Fruit fly (Drosophila melanogaster) whole organism, embryonic: ENCODE results near the gene nmdyn-D6.

Experiments
- Ada2b ChIP-seq: fragments of 200-800 bp; sonication (Bioruptor generic); IDR thresholded peaks from 2 replicates; pipeline ENCODE4 v1.3.6; 2022; ENCODE audit warnings: missing biosample characterization, missing genetic modification characterization
- Atf-2 ChIP-seq: fragments of 200-800 bp; sonication (Bioruptor generic); optimal IDR thresholded peaks from 2 replicates; lab custom pipeline; 2016; ENCODE audit warnings: missing biosample characterization, missing genetic modification characterization
- BtbVII ChIP-seq: fragments of 200-800 bp; sonication (Bioruptor generic); optimal IDR thresholded peaks from 3 replicates; lab custom pipeline; 2017; ENCODE audit warnings: missing biosample characterization, mild to moderate bottlenecking, missing genetic modification characterization
- Bteb2 ChIP-seq: fragments of 200-800 bp; sonication (Bioruptor generic); optimal IDR thresholded peaks from 2 replicates; lab custom pipeline; 2016; ENCODE audit warnings: missing biosample characterization, missing genetic modification characterization
- CG11504 ChIP-seq: fragments of 200-800 bp; sonication (Bioruptor generic); optimal IDR thresholded peaks from 3 replicates; lab custom pipeline; 2019; ENCODE audit warnings: missing biosample characterization, mild to moderate bottlenecking, missing genetic modification characterization, moderate library complexity
- CG12155 ChIP-seq: fragments of 200-800 bp; sonication (Bioruptor generic); optimal IDR thresholded peaks from 3 replicates; lab custom pipeline; 2016; ENCODE audit warnings: missing biosample characterization, missing genetic modification characterization
- CG12391 ChIP-seq: fragments of 200-800 bp; sonication (Bioruptor generic); optimal IDR thresholded peaks from 3 replicates; lab custom pipeline; 2018; ENCODE audit warnings: missing biosample characterization, mild to moderate bottlenecking, missing genetic modification characterization, moderate library complexity
- CG13775 ChIP-seq: fragments of 200-800 bp; sonication (Bioruptor generic); optimal IDR thresholded peaks from 3 replicates; lab custom pipeline; 2017; ENCODE audit warnings: missing biosample characterization, mild to moderate bottlenecking, missing genetic modification characterization
- CG14050 ChIP-seq: fragments of 200-800 bp; sonication (Bioruptor generic); IDR thresholded peaks from 3 replicates; pipeline ENCODE4 v1.3.6; 2022; ENCODE audit warnings: missing biosample characterization, missing genetic modification characterization
- CG14441 ChIP-seq: fragments of 200-800 bp; sonication (Bioruptor generic); IDR thresholded peaks from 2 replicates; pipeline ENCODE4 v1.3.6; 2022; ENCODE audit warnings: missing biosample characterization, missing genetic modification characterization
- CG16813 ChIP-seq: fragments of 200-800 bp; sonication (Bioruptor generic); IDR thresholded peaks from 3 replicates; pipeline ENCODE4 v1.3.6; 2022; ENCODE audit warnings: missing biosample characterization, missing genetic modification characterization; ENCODE audit not compliant: partially characterized antibody
- CG17361 ChIP-seq: fragments of 200-800 bp; sonication (Bioruptor generic); IDR thresholded peaks from 3 replicates; pipeline ENCODE4 v1.3.6; 2022; ENCODE audit warnings: missing biosample characterization, missing genetic modification characterization
- CG17568 ChIP-seq: fragments of 200-800 bp; sonication (Bioruptor generic); optimal IDR thresholded peaks from 2 replicates; lab custom pipeline; 2018; ENCODE audit warnings: missing biosample characterization, mild to moderate bottlenecking, missing genetic modification characterization, moderate library complexity
- CG17829 ChIP-seq: fragments of 200-800 bp; optimal IDR thresholded peaks from 2 replicates; lab custom pipeline; 2019; ENCODE audit warnings: missing biosample characterization, mild to moderate bottlenecking, missing genetic modification characterization, moderate library complexity
- CG18476 ChIP-seq: fragments of 200-800 bp; sonication (Bioruptor generic); optimal IDR thresholded peaks from 2 replicates; lab custom pipeline; 2016; ENCODE audit warnings: missing biosample characterization, mild to moderate bottlenecking, missing genetic modification characterization
- CG4360 ChIP-seq: fragments of 200-800 bp; sonication (Bioruptor generic); IDR thresholded peaks from 2 replicates; pipeline ENCODE4 v1.3.6; 2022; ENCODE audit warnings: missing biosample characterization, missing genetic modification characterization
- CG4404 ChIP-seq: fragments of 200-800 bp; sonication (Bioruptor generic); IDR thresholded peaks from 2 replicates; pipeline ENCODE4 v1.3.6; 2022; ENCODE audit warnings: missing biosample characterization, missing genetic modification characterization
- CG4730 ChIP-seq: fragments of 200-800 bp; sonication (Bioruptor generic); IDR thresholded peaks from 2 replicates; pipeline ENCODE4 v1.3.6; 2022; ENCODE audit warnings: missing biosample characterization, missing genetic modification characterization
- CG6654 ChIP-seq: fragments of 200-800 bp; sonication (Bioruptor generic); optimal IDR thresholded peaks from 2 replicates; lab custom pipeline; 2017; ENCODE audit warnings: missing biosample characterization, mild to moderate bottlenecking, missing genetic modification characterization
- CG6854 ChIP-seq: fragments of 200-800 bp; sonication (Bioruptor generic); optimal IDR thresholded peaks from 3 replicates; lab custom pipeline; 2017; ENCODE audit warnings: missing biosample characterization, mild to moderate bottlenecking, missing genetic modification characterization
- ERR ChIP-seq: fragments of 200-800 bp; sonication (Bioruptor generic); optimal IDR thresholded peaks from 2 replicates; lab custom pipeline; 2016; ENCODE audit warnings: missing biosample characterization, missing genetic modification characterization
- Eip74EF ChIP-seq, 2 experiments: fragments of 200-800 bp in 1 of 2; fragments of >200 bp in 1 of 2; sonication (Bioruptor generic) in 1 of 2; optimal IDR thresholded peaks; 2 replicates each; lab custom pipeline; 2017 to 2019; ENCODE audit warnings: missing biosample characterization in 2 of 2, missing genetic modification characterization in 2 of 2, mild to moderate bottlenecking in 1 of 2, moderate library complexity in 1 of 2
- MTF-1 ChIP-seq: fragments of 200-800 bp; sonication (Bioruptor generic); optimal IDR thresholded peaks from 2 replicates; lab custom pipeline; 2018; ENCODE audit warnings: missing biosample characterization, mild to moderate bottlenecking, missing genetic modification characterization, borderline replicate concordance
- Optix ChIP-seq: fragments of 200-800 bp; sonication (Bioruptor generic); IDR thresholded peaks from 3 replicates; pipeline ENCODE4 v1.3.6; 2022; ENCODE audit warnings: missing biosample characterization, missing genetic modification characterization
- Ravus ChIP-seq: fragments of 200-800 bp; sonication (Bioruptor generic); IDR thresholded peaks from 2 replicates; pipeline ENCODE4 v1.3.6; 2022; ENCODE audit warnings: missing biosample characterization, missing genetic modification characterization
- Rx ChIP-seq: fragments of 200-800 bp; sonication (Bioruptor generic); IDR thresholded peaks from 2 replicates; pipeline ENCODE4 v1.3.6; 2022; ENCODE audit warnings: missing biosample characterization, missing genetic modification characterization
- Sry-β ChIP-seq: fragments of 200-800 bp; sonication (Bioruptor generic); optimal IDR thresholded peaks from 2 replicates; lab custom pipeline; 2018; ENCODE audit warnings: missing biosample characterization, mild to moderate bottlenecking, missing genetic modification characterization, moderate library complexity
- Sry-δ ChIP-seq: fragments of 200-800 bp; sonication (Bioruptor generic); optimal IDR thresholded peaks from 2 replicates; lab custom pipeline; 2016; ENCODE audit warnings: missing biosample characterization, missing genetic modification characterization
- ase ChIP-seq: fragments of 200-800 bp; sonication (Bioruptor generic); IDR thresholded peaks from 3 replicates; pipeline ENCODE4 v1.3.6; 2022; ENCODE audit warnings: missing biosample characterization, missing genetic modification characterization
- cad ChIP-seq: fragments of >200 bp; optimal IDR thresholded peaks from 2 replicates; lab custom pipeline; 2017; ENCODE audit warnings: missing biosample characterization, missing genetic modification characterization
- chm ChIP-seq: fragments of 200-800 bp; sonication (Bioruptor generic); IDR thresholded peaks from 2 replicates; pipeline ENCODE4 v1.3.6; 2022; ENCODE audit warnings: missing biosample characterization, missing genetic modification characterization
- dati ChIP-seq: fragments of 200-800 bp; sonication (Bioruptor generic); IDR thresholded peaks from 2 replicates; pipeline ENCODE4 v1.3.6; 2022; ENCODE audit warnings: missing biosample characterization, missing genetic modification characterization
- fd102C ChIP-seq: fragments of 200-800 bp; sonication (Bioruptor generic); optimal IDR thresholded peaks from 2 replicates; lab custom pipeline; 2018; ENCODE audit warnings: missing biosample characterization, mild to moderate bottlenecking, missing genetic modification characterization, moderate library complexity
- fd96Cb ChIP-seq: fragments of 200-800 bp; sonication (Bioruptor generic); optimal IDR thresholded peaks from 2 replicates; lab custom pipeline; 2018; ENCODE audit warnings: missing biosample characterization, mild to moderate bottlenecking, missing genetic modification characterization, moderate library complexity
- fu2 ChIP-seq: fragments of 200-800 bp; sonication (Bioruptor generic); optimal IDR thresholded peaks from 2 replicates; lab custom pipeline; 2016; ENCODE audit warnings: missing biosample characterization, missing genetic modification characterization
- gsb ChIP-seq: fragments of 200-800 bp; sonication (Bioruptor generic); IDR thresholded peaks from 2 replicates; pipeline ENCODE4 v1.3.6; 2022; ENCODE audit warnings: missing biosample characterization, missing genetic modification characterization
- jing ChIP-seq: fragments of 200-800 bp; sonication (Bioruptor generic); optimal IDR thresholded peaks from 2 replicates; lab custom pipeline; 2018; ENCODE audit warnings: missing biosample characterization, mild to moderate bottlenecking, missing genetic modification characterization
- lilli ChIP-seq: fragments of 200-800 bp; sonication (Bioruptor generic); optimal IDR thresholded peaks from 3 replicates; lab custom pipeline; 2016; ENCODE audit warnings: missing biosample characterization, missing genetic modification characterization
- nmo ChIP-seq: fragments of 200-800 bp; sonication (Bioruptor generic); optimal IDR thresholded peaks from 2 replicates; lab custom pipeline; 2018; ENCODE audit warnings: missing biosample characterization, mild to moderate bottlenecking, missing genetic modification characterization, moderate library complexity
- oc ChIP-seq: fragments of 200-800 bp; sonication (Bioruptor generic); optimal IDR thresholded peaks from 2 replicates; lab custom pipeline; 2018; ENCODE audit warnings: missing biosample characterization, mild to moderate bottlenecking, missing genetic modification characterization, moderate library complexity
- odd ChIP-seq: fragments of 200-800 bp; sonication (Bioruptor generic); optimal IDR thresholded peaks from 2 replicates; lab custom pipeline; 2017; ENCODE audit warnings: missing biosample characterization, mild to moderate bottlenecking, missing genetic modification characterization
- pb ChIP-seq: fragments of 200-800 bp; sonication (Bioruptor generic); optimal IDR thresholded peaks from 3 replicates; lab custom pipeline; 2016; ENCODE audit warnings: missing biosample characterization, missing genetic modification characterization
- pita ChIP-seq: fragments of 200-800 bp; sonication (Bioruptor generic); optimal IDR thresholded peaks from 2 replicates; lab custom pipeline; 2017; ENCODE audit warnings: missing biosample characterization, mild to moderate bottlenecking, missing genetic modification characterization
- rib ChIP-seq: fragments of 200-800 bp; sonication (Bioruptor generic); IDR thresholded peaks from 2 replicates; pipeline ENCODE4 v1.3.6; 2022; ENCODE audit warnings: missing biosample characterization, missing genetic modification characterization
- schlank ChIP-seq: fragments of 200-800 bp; sonication (Bioruptor generic); optimal IDR thresholded peaks from 2 replicates; lab custom pipeline; 2018; ENCODE audit warnings: missing biosample characterization, mild to moderate bottlenecking, missing genetic modification characterization
- sens-2 ChIP-seq: fragments of 200-800 bp; sonication (Bioruptor generic); IDR thresholded peaks from 2 replicates; pipeline ENCODE4 v1.3.6; 2022; ENCODE audit warnings: missing biosample characterization, missing genetic modification characterization
- seq ChIP-seq: fragments of 200-800 bp; sonication (Bioruptor generic); IDR thresholded peaks from 2 replicates; pipeline ENCODE4 v1.3.6; 2022; ENCODE audit warnings: missing biosample characterization, missing genetic modification characterization
- tna ChIP-seq: fragments of 200-800 bp; sonication (Bioruptor generic); IDR thresholded peaks from 2 replicates; pipeline ENCODE4 v1.3.6; 2022; ENCODE audit warnings: missing biosample characterization, missing genetic modification characterization; ENCODE audit not compliant: partially characterized antibody
- ttk ChIP-seq: fragments of 200-800 bp; sonication (Bioruptor generic); IDR thresholded peaks from 2 replicates; pipeline ENCODE4 v2.1.2; 2022; ENCODE audit warnings: missing biosample characterization, missing genetic modification characterization
- twi ChIP-seq: fragments of 200-800 bp; optimal IDR thresholded peaks from 2 replicates; lab custom pipeline; 2019; ENCODE audit warnings: missing biosample characterization, mild to moderate bottlenecking, missing genetic modification characterization, moderate library complexity
- wek ChIP-seq: fragments of 200-800 bp; sonication (Bioruptor generic); optimal IDR thresholded peaks from 3 replicates; lab custom pipeline; 2018; ENCODE audit warnings: missing biosample characterization, mild to moderate bottlenecking, missing genetic modification characterization, moderate library complexity

The nmdyn-D6 gene

dm6 chrX:14602421-14602846 lies 19.0 kb downstream of the nmdyn-D6 start, which contains the start of gene sbm (continued):
- TF ChIP-seq nmo (GFP tag; lab: Kevin White, UChicago) (peak; percentile 21), fd102C (no peak), jing (GFP tag; lab: Kevin White, UChicago) (no peak), CG6654 (GFP tag; lab: Kevin White, UChicago) (no peak), rib (GFP tag; lab: Robert Waterston, UW) (no peak), CG11504 (tag; lab: Kevin White, UChicago) (peak; percentile 33), CG4730 (GFP tag; lab: Robert Waterston, UW) (no peak), gsb (GFP tag; lab: Robert Waterston, UW) (no peak), sens-2 (GFP tag; lab: Robert Waterston, UW) (no peak), pb (peak; percentile 33), CG13775 (peak; percentile 33), ttk (GFP tag; lab: Robert Waterston, UW) (peak; percentile 29; the same call in 1 of the 2 replicates), Eip74EF (GFP tag; optimal IDR thresholded peaks at IDR 0.05; lab: Kevin White, UChicago) (no peak), Atf-2 (GFP tag; lab: Kevin White, UChicago) (peak; percentile 0), twi (tag; lab: Kevin White, UChicago) (no peak), CG12391 (tag; lab: Kevin White, UChicago) (peak; percentile 22), CG4404 (GFP tag; lab: Robert Waterston, UW) (no peak), CG17361 (no peak), CG18476 (GFP tag; lab: Kevin White, UChicago) (peak; percentile 36), cad (no peak), fd96Cb (tag; lab: Kevin White, UChicago) (peak; percentile 9), oc (no peak), BtbVII (GFP tag; lab: Kevin White, UChicago) (no peak), lilli (GFP tag; lab: Kevin White, UChicago) (peak; percentile 36), chm (GFP tag; lab: Robert Waterston, UW) (no peak; the same call in 1 of the 2 replicates), Sry-β (GFP tag; lab: Kevin White, UChicago) (no peak), CG17829 (tag; lab: Kevin White, UChicago) (no peak), ERR (GFP tag; lab: Kevin White, UChicago) (no peak), Rx (GFP tag; lab: Robert Waterston, UW) (0 out of 2 replicates have a peak, but pooled peaks have one; percentile 30), CG17568 (GFP tag; lab: Kevin White, UChicago) (no peak), fu2 (GFP tag; lab: Kevin White, UChicago) (peak; percentile 41), odd (GFP tag; lab: Kevin White, UChicago) (no peak), Optix (peak; percentile 32; the same call in 1 of the 3 replicates), dati (GFP tag; lab: Robert Waterston, UW) (no peak), CG4360 (no peak), Bteb2 (GFP tag; lab: Kevin White, UChicago) (no peak), CG14441 (GFP tag; lab: Robert Waterston, UW) (peak; percentile 60), Ravus (GFP tag; lab: Robert Waterston, UW) (no peak), ase (0 out of 3 replicates have a peak, but pooled peaks have one; percentile 58), tna (GFP tag; lab: Robert Waterston, UW) (peak; percentile 84), wek (GFP tag; lab: Kevin White, UChicago) (no peak), seq (GFP tag; lab: Robert Waterston, UW) (no peak), CG14050 (GFP tag; lab: Robert Waterston, UW) (0 out of 3 replicates have a peak, but pooled peaks have one; percentile 16), Ada2b (GFP tag; lab: Robert Waterston, UW) (no peak), CG6854 (no peak), pita (GFP tag; lab: Kevin White, UChicago) (no peak), MTF-1 (no peak), schlank (tag; lab: Kevin White, UChicago) (no peak), CG16813 (peak; percentile 74), Sry-δ (GFP tag; lab: Kevin White, UChicago) (peak; percentile 71), CG12155 (GFP tag; lab: Kevin White, UChicago) (peak; percentile 49)
